Worm (Caenorhabditis elegans): ENCODE results near the gene mpz-4.

DNA sequence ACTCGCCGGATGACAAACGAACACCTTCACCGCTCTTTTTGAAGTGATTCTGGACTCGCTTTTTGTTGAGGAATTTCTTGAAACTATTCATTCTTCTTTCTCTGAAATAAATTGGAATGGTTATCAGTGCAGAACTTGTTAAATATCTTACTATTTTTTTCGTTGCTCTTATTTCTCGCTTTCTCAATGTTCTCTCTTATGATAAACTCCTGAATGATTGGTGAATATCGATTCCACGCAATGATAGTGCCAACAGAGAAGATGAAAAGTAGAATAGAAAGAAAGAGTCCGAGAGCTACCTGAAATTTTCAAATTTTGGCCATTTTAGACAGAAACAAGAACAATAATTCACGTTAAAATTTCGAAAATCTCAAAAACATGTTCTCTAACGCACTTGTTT lies 17.7 kb downstream of the mpz-4 start, which contains the start of gene ubxn-6:
- TF ChIP-seq egl-27 (tag; optimal IDR thresholded peaks at IDR 0.05) (no peak), tbx-2 (tag; optimal IDR thresholded peaks at IDR 0.05) (no peak), skn-1 (tag; optimal IDR thresholded peaks at IDR 0.05) (no peak), ceh-82 (tag; optimal IDR thresholded peaks at IDR 0.05) (no peak), pqm-1 (tag; optimal IDR thresholded peaks at IDR 0.05) (no peak), unc-39 (tag; optimal IDR thresholded peaks at IDR 0.05) (no peak)

Measured in whole organism, L3 larva.